Worm (Caenorhabditis elegans) whole organism, L4/young adult: ENCODE measurements around the gene T22F3.12.

ENCODE experiments used
- W03F9.2 ChIP-seq: fragments of 150-350 bp; optimal IDR thresholded peaks from 2 replicates; lab custom pipeline; 2014; ENCODE audit warnings: missing biosample characterization, missing genetic modification characterization
- dao-5 ChIP-seq: sonication (generic microtip); optimal IDR thresholded peaks from 2 replicates; lab custom pipeline; 2016; ENCODE audit warnings: missing genotype, missing genetic modification characterization, moderate library complexity, missing compliant biosample characterization
- him-1 ChIP-seq: sonication (generic microtip); optimal IDR thresholded peaks from 2 replicates; lab custom pipeline; 2016; ENCODE audit warnings: missing genotype, missing genetic modification reagents, missing genetic modification characterization, missing compliant biosample characterization

- TF ChIP-seq W03F9.2 (tag; lab: Kevin White, UChicago) (no peak), him-1 (tag; lab: Kevin White, UChicago) (no peak), dao-5 (tag; lab: Kevin White, UChicago) (no peak)
Measured at ce11 chrV:3546517-3546916, 45.5 kb downstream of the T22F3.12 start, which contains the start of gene srbc-68.
